Fruit fly (Drosophila melanogaster) whole organism, embryonic: ENCODE data around the gene CG11858.
A peak's percentile ranks its signal among the peaks of the same experiment; 100 is the strongest.

Experiments used
- Atf3 ChIP-seq: fragments of 200-800 bp; sonication (Bioruptor generic); optimal IDR thresholded peaks from 3 replicates; lab custom pipeline; 2016; ENCODE audit warnings: missing biosample characterization, missing genetic modification characterization
- Blimp-1 ChIP-seq: fragments of 200-800 bp; sonication (Bioruptor generic); optimal IDR thresholded peaks from 3 replicates; lab custom pipeline; 2018; ENCODE audit warnings: missing biosample characterization, missing genetic modification characterization, mild to moderate bottlenecking, moderate library complexity, missing genetic modification reagents
- BtbVII ChIP-seq: fragments of 200-800 bp; sonication (Bioruptor generic); optimal IDR thresholded peaks from 3 replicates; lab custom pipeline; 2017; ENCODE audit warnings: missing biosample characterization, mild to moderate bottlenecking, missing genetic modification characterization
- CG10462 ChIP-seq: fragments of 200-800 bp; sonication (Bioruptor generic); optimal IDR thresholded peaks from 2 replicates; lab custom pipeline; 2016; ENCODE audit warnings: missing biosample characterization, missing genetic modification characterization
- CG10565 ChIP-seq: fragments of 200-800 bp; sonication (Bioruptor generic); optimal IDR thresholded peaks from 3 replicates; lab custom pipeline; 2016; ENCODE audit warnings: missing biosample characterization, mild to moderate bottlenecking, missing genetic modification characterization
- CG10959 ChIP-seq: fragments of 200-800 bp; sonication (Bioruptor generic); IDR thresholded peaks from 2 replicates; pipeline ENCODE4 v1.3.6; 2022; ENCODE audit warnings: missing biosample characterization, missing genetic modification characterization
- CG11247 ChIP-seq: fragments of 200-800 bp; sonication (Bioruptor generic); IDR thresholded peaks from 2 replicates; pipeline ENCODE4 v1.3.6; 2022; ENCODE audit warnings: missing biosample characterization, missing genetic modification characterization
- CG11456 ChIP-seq: fragments of 200-800 bp; sonication (Bioruptor generic); IDR thresholded peaks from 3 replicates; pipeline ENCODE4 v1.3.6; 2022; ENCODE audit warnings: missing biosample characterization, missing genetic modification characterization
- CG12744 ChIP-seq: fragments of 200-800 bp; sonication (Bioruptor generic); optimal IDR thresholded peaks from 2 replicates; lab custom pipeline; 2016; ENCODE audit warnings: missing biosample characterization, missing genetic modification characterization
- CG12942 ChIP-seq: fragments of 200-800 bp; sonication (Bioruptor generic); optimal IDR thresholded peaks from 3 replicates; lab custom pipeline; 2016; ENCODE audit warnings: missing biosample characterization, missing genetic modification characterization
- CG13123 ChIP-seq: fragments of 200-800 bp; sonication (Bioruptor generic); optimal IDR thresholded peaks from 2 replicates; lab custom pipeline; 2016; ENCODE audit warnings: missing biosample characterization, missing genetic modification characterization
- CG13287 ChIP-seq: fragments of 200-800 bp; sonication (Bioruptor generic); IDR thresholded peaks from 2 replicates; pipeline ENCODE4 v1.3.6; 2022; ENCODE audit warnings: missing biosample characterization, missing genetic modification characterization; ENCODE audit not compliant: partially characterized antibody
- CG13424 ChIP-seq: fragments of 200-800 bp; sonication (Bioruptor generic); optimal IDR thresholded peaks from 2 replicates; lab custom pipeline; 2019; ENCODE audit warnings: missing biosample characterization, mild to moderate bottlenecking, missing genetic modification characterization, moderate library complexity
- CG1603 ChIP-seq: fragments of 200-800 bp; sonication (Bioruptor generic); optimal IDR thresholded peaks from 2 replicates; lab custom pipeline; 2019; ENCODE audit warnings: missing biosample characterization, mild to moderate bottlenecking, missing genetic modification characterization, moderate library complexity
- CG16815 ChIP-seq: fragments of 200-800 bp; sonication (Bioruptor generic); optimal IDR thresholded peaks from 3 replicates; lab custom pipeline; 2017; ENCODE audit warnings: missing biosample characterization, mild to moderate bottlenecking, missing genetic modification characterization
- CG16863 ChIP-seq: fragments of 200-800 bp; sonication (Bioruptor generic); optimal IDR thresholded peaks from 3 replicates; lab custom pipeline; 2016; ENCODE audit warnings: missing biosample characterization, missing genetic modification characterization
- CG18619 ChIP-seq: fragments of 200-800 bp; sonication (Bioruptor generic); optimal IDR thresholded peaks from 3 replicates; lab custom pipeline; 2017; ENCODE audit warnings: missing biosample characterization, mild to moderate bottlenecking, missing genetic modification characterization
- CG30403 ChIP-seq: fragments of 200-800 bp; sonication (Bioruptor generic); optimal IDR thresholded peaks from 3 replicates; lab custom pipeline; 2016; ENCODE audit warnings: missing biosample characterization, missing genetic modification characterization
- CG30431 ChIP-seq: fragments of 200-800 bp; sonication (Bioruptor generic); optimal IDR thresholded peaks from 2 replicates; lab custom pipeline; 2017; ENCODE audit warnings: missing biosample characterization, missing genetic modification characterization
- CG32767 ChIP-seq: fragments of 200-800 bp; sonication (Bioruptor generic); IDR thresholded peaks from 2 replicates; pipeline ENCODE4 v1.3.6; 2022; ENCODE audit warnings: missing biosample characterization, missing genetic modification characterization
- CG3281 ChIP-seq: fragments of 200-800 bp; sonication (Bioruptor generic); optimal IDR thresholded peaks from 3 replicates; lab custom pipeline; 2017; ENCODE audit warnings: missing biosample characterization, mild to moderate bottlenecking, missing genetic modification characterization
- CG4282 ChIP-seq: fragments of 200-800 bp; sonication (Bioruptor generic); optimal IDR thresholded peaks from 2 replicates; lab custom pipeline; 2016; ENCODE audit warnings: missing biosample characterization, missing genetic modification characterization
- CG8359 ChIP-seq: fragments of 200-800 bp; sonication (Bioruptor generic); optimal IDR thresholded peaks from 2 replicates; lab custom pipeline; 2017; ENCODE audit warnings: missing biosample characterization, mild to moderate bottlenecking, missing genetic modification characterization, borderline replicate concordance
- CG9876 ChIP-seq: fragments of 200-800 bp; sonication (Bioruptor generic); optimal IDR thresholded peaks from 2 replicates; lab custom pipeline; 2016; ENCODE audit warnings: missing biosample characterization, missing genetic modification characterization
- Dbx ChIP-seq: fragments of 200-800 bp; sonication (Bioruptor generic); IDR thresholded peaks from 3 replicates; pipeline ENCODE4 v1.3.6; 2022; ENCODE audit warnings: missing biosample characterization, missing genetic modification characterization
- Dek ChIP-seq: fragments of 200-800 bp; sonication (Bioruptor generic); optimal IDR thresholded peaks from 3 replicates; lab custom pipeline; 2019; ENCODE audit warnings: missing biosample characterization, mild to moderate bottlenecking, missing genetic modification characterization, moderate library complexity
- Fer1 ChIP-seq: fragments of 200-800 bp; sonication (Bioruptor generic); optimal IDR thresholded peaks from 2 replicates; lab custom pipeline; 2017; ENCODE audit warnings: missing biosample characterization, mild to moderate bottlenecking, missing genetic modification characterization
- Hmx ChIP-seq: fragments of 200-800 bp; sonication (Bioruptor generic); optimal IDR thresholded peaks from 2 replicates; lab custom pipeline; 2016; ENCODE audit warnings: missing biosample characterization, missing genetic modification characterization
- Lpt ChIP-seq: fragments of >200 bp; optimal IDR thresholded peaks from 2 replicates; lab custom pipeline; 2018; ENCODE audit warnings: missing biosample characterization, missing genetic modification characterization
- Mad ChIP-seq: fragments of 200-800 bp; sonication (Bioruptor generic); optimal IDR thresholded peaks from 2 replicates; lab custom pipeline; 2016; ENCODE audit warnings: missing biosample characterization, missing genetic modification characterization
- Oli ChIP-seq: fragments of 200-800 bp; sonication (Bioruptor generic); optimal IDR thresholded peaks from 2 replicates; lab custom pipeline; 2018; ENCODE audit warnings: missing biosample characterization, mild to moderate bottlenecking, missing genetic modification characterization, moderate library complexity
- YL-1 ChIP-seq: fragments of 200-800 bp; sonication (Bioruptor generic); optimal IDR thresholded peaks from 3 replicates; lab custom pipeline; 2017; ENCODE audit warnings: missing biosample characterization, mild to moderate bottlenecking, missing genetic modification characterization
- abd-A ChIP-seq: fragments of 200-800 bp; sonication (Bioruptor generic); optimal IDR thresholded peaks from 3 replicates; lab custom pipeline; 2019; ENCODE audit warnings: missing biosample characterization, mild to moderate bottlenecking, missing genetic modification characterization, moderate library complexity
- bab2 ChIP-seq: fragments of 200-800 bp; sonication (Bioruptor generic); optimal IDR thresholded peaks from 2 replicates; lab custom pipeline; 2016; ENCODE audit warnings: missing biosample characterization, missing genetic modification characterization
- crc ChIP-seq: fragments of 200-800 bp; sonication (Bioruptor generic); optimal IDR thresholded peaks from 2 replicates; lab custom pipeline; 2016; ENCODE audit warnings: missing biosample characterization, missing genetic modification characterization
- da ChIP-seq: fragments of 200-800 bp; sonication (Bioruptor generic); optimal IDR thresholded peaks from 2 replicates; lab custom pipeline; 2016; ENCODE audit warnings: missing biosample characterization, missing genetic modification characterization
- disco-r ChIP-seq: fragments of 200-800 bp; sonication (Bioruptor generic); optimal IDR thresholded peaks from 2 replicates; lab custom pipeline; 2016; ENCODE audit warnings: missing biosample characterization, missing genetic modification characterization
- dysf ChIP-seq: fragments of 200-800 bp; sonication (Bioruptor generic); IDR thresholded peaks from 3 replicates; pipeline ENCODE4 v1.3.6; 2022; ENCODE audit warnings: missing biosample characterization, missing genetic modification characterization
- en ChIP-seq: fragments of 200-800 bp; sonication (Bioruptor generic); optimal IDR thresholded peaks from 2 replicates; lab custom pipeline; 2016; ENCODE audit warnings: missing biosample characterization, missing genetic modification characterization
- her ChIP-seq: fragments of 200-800 bp; sonication (Bioruptor generic); optimal IDR thresholded peaks from 2 replicates; lab custom pipeline; 2016; ENCODE audit warnings: missing biosample characterization, missing genetic modification characterization
- lab ChIP-seq: fragments of 200-800 bp; sonication (Bioruptor generic); optimal IDR thresholded peaks from 3 replicates; lab custom pipeline; 2017; ENCODE audit warnings: missing biosample characterization, missing genetic modification characterization, mild to moderate bottlenecking, moderate library complexity, missing genetic modification reagents
- luna ChIP-seq: fragments of 200-800 bp; sonication (Bioruptor generic); optimal IDR thresholded peaks from 2 replicates; lab custom pipeline; 2016; ENCODE audit warnings: missing biosample characterization, missing genetic modification characterization
- nom ChIP-seq: fragments of 200-800 bp; sonication (Bioruptor generic); optimal IDR thresholded peaks from 2 replicates; lab custom pipeline; 2017; ENCODE audit warnings: missing biosample characterization, missing genetic modification characterization, mild to moderate bottlenecking, moderate library complexity, missing genetic modification reagents
- pan ChIP-seq, 4 experiments: fragments of >200 bp in 3 of 4; fragments of 200-800 bp in 1 of 4; sonication (Bioruptor generic) in 1 of 4; optimal IDR thresholded peaks in 3 of 4; IDR thresholded peaks in 1 of 4; 2 replicates each; pipeline versions ENCODE4 v1.3.6 to Lab custom; 2017 to 2022; ENCODE audit warnings: missing biosample characterization in 2 of 4, missing genetic modification characterization in 2 of 4, mixed read lengths in 1 of 4
- psq ChIP-seq: fragments of 200-800 bp; sonication (Bioruptor generic); optimal IDR thresholded peaks from 2 replicates; lab custom pipeline; 2017; ENCODE audit warnings: missing biosample characterization, missing genetic modification characterization
- ro ChIP-seq: fragments of 200-800 bp; sonication (Bioruptor generic); IDR thresholded peaks from 2 replicates; pipeline ENCODE4 v1.3.6; 2022; ENCODE audit warnings: missing biosample characterization, missing genetic modification characterization
- row ChIP-seq: fragments of 200-800 bp; sonication (Bioruptor generic); IDR thresholded peaks from 3 replicates; pipeline ENCODE4 v1.3.6; 2022; ENCODE audit warnings: missing biosample characterization, missing genetic modification characterization
- run ChIP-seq: fragments of 200-800 bp; sonication (Bioruptor generic); optimal IDR thresholded peaks from 3 replicates; lab custom pipeline; 2018; ENCODE audit warnings: missing biosample characterization, mild to moderate bottlenecking, missing genetic modification characterization
- scrt ChIP-seq: fragments of 200-800 bp; sonication (Bioruptor generic); optimal IDR thresholded peaks from 2 replicates; lab custom pipeline; 2018; ENCODE audit warnings: missing biosample characterization, mild to moderate bottlenecking, missing genetic modification characterization, moderate library complexity
- tna ChIP-seq: fragments of 200-800 bp; sonication (Bioruptor generic); IDR thresholded peaks from 2 replicates; pipeline ENCODE4 v1.3.6; 2022; ENCODE audit warnings: missing biosample characterization, missing genetic modification characterization; ENCODE audit not compliant: partially characterized antibody
- ttk ChIP-seq: fragments of 200-800 bp; sonication (Bioruptor generic); IDR thresholded peaks from 2 replicates; pipeline ENCODE4 v2.1.2; 2022; ENCODE audit warnings: missing biosample characterization, missing genetic modification characterization
- tx ChIP-seq: fragments of 200-800 bp; sonication (Bioruptor generic); optimal IDR thresholded peaks from 2 replicates; lab custom pipeline; 2016; ENCODE audit warnings: missing biosample characterization, missing genetic modification characterization

Gene CG11858

dm6 chr3R:25281165-25281564 lies 18.6 kb downstream of the CG11858 start, which contains the start of gene CG11892 (continued):
- TF ChIP-seq pan (optimal IDR thresholded peaks at IDR 0.05; lab: Kevin White, UChicago): no peak
- no peak for TF ChIP-seq pan (GFP tag; optimal IDR thresholded peaks at IDR 0.05 in 1 of 2, IDR thresholded peaks at IDR 0.05 in 1 of 2)
- no peak for TF ChIP-seq CG9876 (GFP tag; lab: Kevin White, UChicago)
- TF ChIP-seq CG32767 (GFP tag; lab: Robert Waterston, UW): no peak
- no peak for TF ChIP-seq CG12744
- no peak for TF ChIP-seq CG11247
- TF ChIP-seq BtbVII (GFP tag; lab: Kevin White, UChicago): peak; percentile 52
- TF ChIP-seq Blimp-1 (GFP tag; lab: Kevin White, UChicago): no peak
- no peak for TF ChIP-seq tx
- TF ChIP-seq Oli (tag; lab: Kevin White, UChicago): no peak
- no peak for TF ChIP-seq da (GFP tag; lab: Kevin White, UChicago)
- no peak for TF ChIP-seq Dbx
- no peak for TF ChIP-seq CG10462
- TF ChIP-seq CG13123 (GFP tag; lab: Kevin White, UChicago): no peak
- no peak for TF ChIP-seq disco-r (GFP tag; lab: Kevin White, UChicago)
- peak; percentile 46 for TF ChIP-seq CG18619 (GFP tag; lab: Kevin White, UChicago)
- TF ChIP-seq her (GFP tag; lab: Kevin White, UChicago): peak; percentile 6
- TF ChIP-seq CG8359 (GFP tag; lab: Kevin White, UChicago): peak; percentile 6
- TF ChIP-seq scrt (GFP tag; lab: Kevin White, UChicago): peak; percentile 68
- no peak for TF ChIP-seq crc (GFP tag; lab: Kevin White, UChicago)
- TF ChIP-seq Lpt (GFP tag; lab: Kevin White, UChicago): no peak
- no peak for TF ChIP-seq CG12942 (GFP tag; lab: Kevin White, UChicago)
- TF ChIP-seq luna (GFP tag; lab: Kevin White, UChicago): no peak
- TF ChIP-seq CG3281: peak; percentile 66
- no peak for TF ChIP-seq nom (GFP tag; lab: Kevin White, UChicago)
- TF ChIP-seq CG30403 (GFP tag; lab: Kevin White, UChicago): no peak
- no peak for TF ChIP-seq CG4282 (GFP tag; lab: Kevin White, UChicago)
- no peak for TF ChIP-seq CG11456 (GFP tag; lab: Robert Waterston, UW)
- no peak for TF ChIP-seq abd-A (tag; lab: Kevin White, UChicago)
- no peak for TF ChIP-seq Hmx (GFP tag; lab: Kevin White, UChicago)
- TF ChIP-seq CG13287 (GFP tag; lab: Robert Waterston, UW): no peak
- TF ChIP-seq row (GFP tag; lab: Robert Waterston, UW): no peak
- no peak for TF ChIP-seq ttk (GFP tag; lab: Robert Waterston, UW)
- TF ChIP-seq CG30431: no peak
- TF ChIP-seq en (GFP tag; lab: Kevin White, UChicago): no peak
- no peak for TF ChIP-seq CG10565 (GFP tag; lab: Kevin White, UChicago)
- TF ChIP-seq Atf3: no peak
- TF ChIP-seq lab (GFP tag; lab: Kevin White, UChicago): peak; percentile 83
- TF ChIP-seq CG16863: no peak
- peak; percentile 52 for TF ChIP-seq CG13424 (tag; lab: Kevin White, UChicago)
- TF ChIP-seq YL-1: peak; percentile 6
- no peak for TF ChIP-seq tna
- no peak for TF ChIP-seq ro (GFP tag; lab: Robert Waterston, UW)
- TF ChIP-seq Fer1 (GFP tag; lab: Kevin White, UChicago): peak; percentile 74
- TF ChIP-seq CG16815: no peak
- no peak for TF ChIP-seq Dek (tag; lab: Kevin White, UChicago)
- TF ChIP-seq Mad: no peak
- TF ChIP-seq bab2: no peak
- peak; percentile 56 for TF ChIP-seq CG1603 (tag; lab: Kevin White, UChicago)
- TF ChIP-seq run (tag; lab: Kevin White, UChicago): no peak
- TF ChIP-seq psq: no peak
- TF ChIP-seq CG10959 (GFP tag; lab: Robert Waterston, UW): no peak
- TF ChIP-seq dysf (GFP tag; lab: Robert Waterston, UW): no peak
